Worm (Caenorhabditis elegans): ENCODE results near the gene lon-8.

lon-8 gene

DNA sequence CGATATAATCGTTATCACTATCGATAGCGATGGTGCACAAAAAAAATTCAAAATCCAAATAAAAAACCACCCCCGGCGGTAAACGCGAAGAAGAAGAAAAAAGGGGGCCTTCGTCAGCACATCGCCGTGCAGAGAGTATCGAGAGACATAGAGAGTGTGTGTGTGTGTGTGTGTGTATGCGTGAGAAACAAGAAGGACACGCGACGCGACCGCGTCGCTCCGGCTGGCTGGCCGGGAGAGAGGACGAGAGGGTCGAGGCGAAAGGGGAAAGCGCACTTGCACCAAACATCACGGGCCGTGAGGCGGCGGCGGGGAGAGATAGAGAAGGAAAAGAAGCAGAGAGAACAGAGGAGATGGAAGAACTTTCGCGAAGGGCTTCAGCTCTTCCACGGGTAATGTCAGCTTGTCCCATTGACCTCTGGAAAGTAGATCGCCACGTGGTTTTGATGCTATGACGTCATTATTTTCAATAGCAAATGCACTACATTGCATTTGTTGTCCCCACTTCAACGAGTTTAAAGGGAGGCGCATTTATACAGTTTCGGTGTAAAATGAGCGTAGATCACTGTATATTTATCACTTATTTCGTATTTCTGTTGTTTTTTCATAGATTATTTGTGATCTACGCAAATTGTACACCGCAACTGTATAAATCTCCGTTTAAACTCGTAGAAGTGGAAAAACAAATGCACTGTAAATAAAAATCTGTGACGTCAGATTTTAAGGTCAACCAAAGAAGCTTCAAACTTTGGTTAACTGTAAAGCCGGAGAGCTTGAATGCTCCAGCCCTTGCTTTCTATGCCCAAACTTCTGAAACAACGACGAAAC lies 49.8 kb downstream of the lon-8 start, which contains the start of gene Y59A8B.24 (continued):
- peak; percentile 9 for TF ChIP-seq C38D4.7 (GFP tag; optimal IDR thresholded peaks at IDR 0.05)
- TF ChIP-seq ceh-14 (tag; optimal IDR thresholded peaks at IDR 0.05), result peak; percentile 77
- peak; percentile 82 for TF ChIP-seq mec-3 (tag; optimal IDR thresholded peaks at IDR 0.05; ENCODE audit: borderline replicate concordance)
- no peak for TF ChIP-seq npax-4 (tag; optimal IDR thresholded peaks at IDR 0.05)
- peak; percentile 90 for TF ChIP-seq ets-4 (tag; optimal IDR thresholded peaks at IDR 0.05)
- peak; percentile 69 for TF ChIP-seq lim-6 (tag; optimal IDR thresholded peaks at IDR 0.05)
- peak; percentile 46 for TF ChIP-seq dmd-4 (tag; optimal IDR thresholded peaks at IDR 0.05; ENCODE audit: borderline replicate concordance)
- TF ChIP-seq tbx-2 (tag; optimal IDR thresholded peaks at IDR 0.05), result peak; percentile 92
- peak; percentile 91 for TF ChIP-seq ceh-2 (tag; optimal IDR thresholded peaks at IDR 0.05)
- peak; percentile 97 for TF ChIP-seq ceh-31 (tag; optimal IDR thresholded peaks at IDR 0.05)
- TF ChIP-seq sox-2 (GFP tag; IDR thresholded peaks at IDR 0.05), result peak; percentile 26; the same call in 1 of the 2 replicates
- TF ChIP-seq T23F11.4 (GFP tag; optimal IDR thresholded peaks at IDR 0.05), result no peak
- TF ChIP-seq pag-3 (tag; optimal IDR thresholded peaks at IDR 0.05; ENCODE audit: borderline replicate concordance), result peak; percentile 74
- peak; percentile 21 for TF ChIP-seq ceh-48 (tag; optimal IDR thresholded peaks at IDR 0.05)
- TF ChIP-seq sox-4 (tag; optimal IDR thresholded peaks at IDR 0.05), result peak; percentile 35
- TF ChIP-seq ahr-1 (tag; optimal IDR thresholded peaks at IDR 0.05), result no peak
- peak; percentile 55 for TF ChIP-seq ceh-19 (GFP tag; optimal IDR thresholded peaks at IDR 0.05)
- no peak for TF ChIP-seq ceh-45 (GFP tag; IDR thresholded peaks at IDR 0.05)
- TF ChIP-seq ceh-24 (tag; optimal IDR thresholded peaks at IDR 0.05), result no peak
- peak; percentile 65 for TF ChIP-seq fax-1 (tag; optimal IDR thresholded peaks at IDR 0.05)
- no peak for TF ChIP-seq hlh-13 (GFP tag; optimal IDR thresholded peaks at IDR 0.05)
- peak; percentile 73 for TF ChIP-seq tbx-7 (tag; optimal IDR thresholded peaks at IDR 0.05)
- TF ChIP-seq unc-42 (tag; optimal IDR thresholded peaks at IDR 0.05), result peak; percentile 75
- TF ChIP-seq nhr-11 (tag; optimal IDR thresholded peaks at IDR 0.05), result no peak
- peak; percentile 92 for TF ChIP-seq ceh-34 (tag; optimal IDR thresholded peaks at IDR 0.05)
- peak; percentile 86 for TF ChIP-seq dve-1 (tag; optimal IDR thresholded peaks at IDR 0.05)
- peak; percentile 19 for TF ChIP-seq pat-9 (tag; optimal IDR thresholded peaks at IDR 0.05)
- no peak for TF ChIP-seq K02D7.2 (tag; optimal IDR thresholded peaks at IDR 0.05)
- TF ChIP-seq ceh-6 (GFP tag; optimal IDR thresholded peaks at IDR 0.05), result no peak
- TF ChIP-seq madf-2 (tag; optimal IDR thresholded peaks at IDR 0.05), result peak; percentile 18
- TF ChIP-seq fkh-6 (tag; optimal IDR thresholded peaks at IDR 0.05), result peak; percentile 53
- TF ChIP-seq ref-2 (tag; optimal IDR thresholded peaks at IDR 0.05), result peak; percentile 95
- no peak for TF ChIP-seq elt-4 (tag; optimal IDR thresholded peaks at IDR 0.05)
- peak; percentile 91 for TF ChIP-seq rnt-1 (tag; optimal IDR thresholded peaks at IDR 0.05)
- TF ChIP-seq odd-2 (tag; optimal IDR thresholded peaks at IDR 0.05), result no peak
- TF ChIP-seq pros-1 (tag; optimal IDR thresholded peaks at IDR 0.05), result peak; percentile 96
- no peak for TF ChIP-seq fkh-10 (GFP tag; optimal IDR thresholded peaks at IDR 0.05)
- TF ChIP-seq hlh-15 (tag; optimal IDR thresholded peaks at IDR 0.05), result no peak
- peak; percentile 96 for TF ChIP-seq ceh-18 (tag; optimal IDR thresholded peaks at IDR 0.05)
- TF ChIP-seq K09A11.1 (tag; optimal IDR thresholded peaks at IDR 0.05; ENCODE audit: insufficient read depth), result peak; percentile 64
- peak; percentile 21 for TF ChIP-seq ztf-16 (tag; optimal IDR thresholded peaks at IDR 0.05)
- peak; percentile 71 for TF ChIP-seq sdc-2 (tag; optimal IDR thresholded peaks at IDR 0.05)

DNA sequence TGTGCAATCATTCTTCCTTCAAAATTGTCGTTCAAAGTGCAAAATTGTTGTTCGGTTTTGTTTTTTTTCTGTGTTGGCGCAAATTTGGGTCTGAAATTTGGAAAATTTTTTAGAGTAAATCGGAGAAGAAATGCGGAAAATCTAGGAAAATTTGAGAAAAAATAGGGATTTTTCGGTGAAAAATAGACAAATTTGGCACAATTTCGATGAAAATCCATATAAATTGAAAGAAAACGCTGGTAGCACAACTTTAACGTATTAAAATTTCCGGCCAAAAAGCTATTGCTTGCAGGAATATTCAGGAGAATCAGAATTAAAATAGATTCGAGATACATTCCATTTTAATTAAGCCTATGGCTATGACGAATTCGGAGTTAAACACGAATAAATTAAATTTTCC lies 52.1 kb downstream of the lon-8 start, which contains the start of gene dpy-21:
Gene dpy-21, minus strand, starts transcription at position 101 of the 400 bp plus-strand sequence.
- TF ChIP-seq ceh-2 (tag; optimal IDR thresholded peaks at IDR 0.05), result no peak
- no peak for TF ChIP-seq ceh-45 (GFP tag; IDR thresholded peaks at IDR 0.05)
- TF ChIP-seq unc-55 (GFP tag; optimal IDR thresholded peaks at IDR 0.05), result no peak
- TF ChIP-seq pqm-1 (tag; optimal IDR thresholded peaks at IDR 0.05), result no peak

Data from whole organism, late embryonic.